Worm (Caenorhabditis elegans) whole organism, young adult: ENCODE data around the gene ZC443.3.

Experiments used
- C06A6.2 ChIP-seq: fragments of 200-800 bp; sonication (Bioruptor generic); conservative IDR thresholded peaks from 2 replicates; pipeline ENCODE4 v1.3.6; 2022; ENCODE audit warnings: missing genetic modification characterization, missing compliant biosample characterization
- F10E7.11 ChIP-seq: sonication (generic microtip); optimal IDR thresholded peaks from 2 replicates; lab custom pipeline; 2017; ENCODE audit warnings: mild to moderate bottlenecking, missing genetic modification characterization, moderate library complexity, missing compliant biosample characterization
- F22D6.2 ChIP-seq: sonication (generic microtip); optimal IDR thresholded peaks from 2 replicates; lab custom pipeline; 2016; ENCODE audit warnings: mild to moderate bottlenecking, missing genetic modification characterization, missing compliant biosample characterization
- F23B12.7 ChIP-seq: sonication (generic microtip); optimal IDR thresholded peaks from 2 replicates; lab custom pipeline; 2017; ENCODE audit warnings: missing genetic modification characterization, mild to moderate bottlenecking, missing compliant biosample characterization, antibody characterized with exemption, moderate library complexity; ENCODE audit not compliant: insufficient read depth
- F39B2.1 ChIP-seq: fragments of 200-800 bp; sonication (Bioruptor generic); IDR thresholded peaks from 2 replicates; pipeline ENCODE4 v1.3.6; 2022; ENCODE audit warnings: missing genetic modification reagents, missing genetic modification characterization, missing compliant biosample characterization
- F49E8.2 ChIP-seq: sonication (generic microtip); optimal IDR thresholded peaks from 3 replicates; lab custom pipeline; 2017; ENCODE audit warnings: missing genetic modification characterization, mild to moderate bottlenecking, missing compliant biosample characterization, antibody characterized with exemption, moderate library complexity; ENCODE audit not compliant: insufficient read depth
- F52B5.7 ChIP-seq: sonication (generic microtip); optimal IDR thresholded peaks from 2 replicates; lab custom pipeline; 2016; ENCODE audit warnings: mild to moderate bottlenecking, missing genetic modification characterization, missing compliant biosample characterization
- K11D2.4 ChIP-seq: fragments of 200-800 bp; sonication (Bioruptor generic); IDR thresholded peaks from 2 replicates; pipeline ENCODE4 v1.3.6; 2022; ENCODE audit warnings: missing genetic modification reagents, missing genetic modification characterization, missing compliant biosample characterization
- T07F8.4 ChIP-seq: sonication (generic microtip); optimal IDR thresholded peaks from 2 replicates; lab custom pipeline; 2016; ENCODE audit warnings: mild to moderate bottlenecking, missing genetic modification characterization, moderate library complexity, missing compliant biosample characterization
- Y56A3A.18 ChIP-seq: fragments of 200-800 bp; sonication (Bioruptor generic); IDR thresholded peaks from 2 replicates; pipeline ENCODE4 v1.3.6; 2022; ENCODE audit warnings: missing genetic modification reagents, missing genetic modification characterization, missing compliant biosample characterization
- ZK185.1 ChIP-seq: sonication (generic microtip); optimal IDR thresholded peaks from 2 replicates; lab custom pipeline; 2016; ENCODE audit warnings: mild to moderate bottlenecking, missing genetic modification characterization, missing compliant biosample characterization; ENCODE audit not compliant: poor library complexity, severe bottlenecking
- atf-7 ChIP-seq: sonication (generic microtip); optimal IDR thresholded peaks from 2 replicates; lab custom pipeline; 2017; ENCODE audit warnings: mild to moderate bottlenecking, missing genetic modification characterization, missing compliant biosample characterization
- cebp-1 ChIP-seq, 2 experiments: fragments of 200-800 bp in 1 of 2; sonication (Bioruptor generic) in 1 of 2; sonication (generic microtip) in 1 of 2; IDR thresholded peaks in 1 of 2; optimal IDR thresholded peaks in 1 of 2; 2 replicates each; pipeline versions ENCODE4 v1.3.6 to Lab custom; 2017 to 2022; ENCODE audit warnings: missing compliant biosample characterization in 2 of 2, missing genetic modification characterization in 2 of 2, mild to moderate bottlenecking in 1 of 2, missing genetic modification reagents in 1 of 2, moderate library complexity in 1 of 2
- ceh-100 ChIP-seq: fragments of 200-800 bp; sonication (Bioruptor generic); IDR thresholded peaks from 2 replicates; pipeline ENCODE4 v1.3.6; 2022; ENCODE audit warnings: missing genetic modification reagents, missing genetic modification characterization, missing compliant biosample characterization
- ceh-40 ChIP-seq: fragments of 200-800 bp; sonication (Bioruptor generic); IDR thresholded peaks from 2 replicates; pipeline ENCODE4 v1.3.6; 2022; ENCODE audit warnings: missing genetic modification characterization, missing compliant biosample characterization
- chd-7 ChIP-seq: sonication (generic microtip); optimal IDR thresholded peaks from 2 replicates; lab custom pipeline; 2016; ENCODE audit warnings: mild to moderate bottlenecking, missing genetic modification characterization, moderate library complexity, missing compliant biosample characterization
- egl-44 ChIP-seq: fragments of 200-800 bp; sonication (Bioruptor generic); IDR thresholded peaks from 2 replicates; pipeline ENCODE4 v1.3.6; 2022; ENCODE audit warnings: missing genetic modification reagents, missing genetic modification characterization, missing compliant biosample characterization
- egrh-3 ChIP-seq: fragments of 200-800 bp; sonication (Bioruptor generic); IDR thresholded peaks from 2 replicates; pipeline ENCODE4 v1.3.6; 2022; ENCODE audit warnings: missing genetic modification reagents, missing genetic modification characterization, missing compliant biosample characterization
- hmg-1.2 ChIP-seq: fragments of 200-800 bp; sonication (Bioruptor generic); IDR thresholded peaks from 2 replicates; pipeline ENCODE4 v1.3.6; 2022; ENCODE audit warnings: missing genetic modification reagents, missing genetic modification characterization, missing compliant biosample characterization
- hmg-20 ChIP-seq: fragments of 200-800 bp; sonication (Bioruptor generic); IDR thresholded peaks from 2 replicates; pipeline ENCODE4 v1.3.6; 2022; ENCODE audit warnings: missing genetic modification reagents, missing genetic modification characterization, missing compliant biosample characterization
- lag-1 ChIP-seq: fragments of 200-800 bp; sonication (Bioruptor generic); IDR thresholded peaks from 2 replicates; pipeline ENCODE4 v1.3.6; 2022; ENCODE audit warnings: missing genetic modification reagents, missing genetic modification characterization, missing compliant biosample characterization
- lin-54 ChIP-seq: fragments of 200-800 bp; sonication (Bioruptor generic); optimal IDR thresholded peaks from 2 replicates; lab custom pipeline; 2018; ENCODE audit warnings: mild to moderate bottlenecking, missing genetic modification characterization, missing compliant biosample characterization
- lir-1 ChIP-seq: fragments of 200-800 bp; sonication (Bioruptor generic); conservative IDR thresholded peaks from 2 replicates; pipeline ENCODE4 v1.3.6; 2022; ENCODE audit warnings: missing genetic modification reagents, missing genetic modification characterization, missing compliant biosample characterization
- lsl-1 ChIP-seq: fragments of 200-800 bp; sonication (Bioruptor generic); optimal IDR thresholded peaks from 2 replicates; lab custom pipeline; 2018; ENCODE audit warnings: mild to moderate bottlenecking, missing genetic modification characterization, moderate library complexity, missing compliant biosample characterization
- lsy-27 ChIP-seq: sonication (generic microtip); optimal IDR thresholded peaks from 2 replicates; lab custom pipeline; 2017; ENCODE audit warnings: missing genetic modification characterization, mild to moderate bottlenecking, missing compliant biosample characterization, antibody characterized with exemption, missing genotype, borderline replicate concordance; ENCODE audit not compliant: insufficient read depth
- mcd-1 ChIP-seq: fragments of 200-800 bp; sonication (Bioruptor generic); IDR thresholded peaks from 2 replicates; pipeline ENCODE4 v1.3.6; 2022; ENCODE audit warnings: missing genetic modification reagents, missing genetic modification characterization, missing compliant biosample characterization
- mxl-1 ChIP-seq: sonication (generic microtip); optimal IDR thresholded peaks from 2 replicates; lab custom pipeline; 2016; ENCODE audit warnings: missing genetic modification characterization, missing compliant biosample characterization
- nfyb-1 ChIP-seq: fragments of 200-800 bp; sonication (Bioruptor generic); IDR thresholded peaks from 2 replicates; pipeline ENCODE4 v1.3.6; 2022; ENCODE audit warnings: missing genetic modification reagents, missing genetic modification characterization, missing compliant biosample characterization
- nhr-120 ChIP-seq: fragments of 200-800 bp; sonication (Bioruptor generic); IDR thresholded peaks from 2 replicates; pipeline ENCODE4 v1.3.6; 2022; ENCODE audit warnings: missing genetic modification characterization, missing compliant biosample characterization
- nhr-27 ChIP-seq: fragments of 200-800 bp; sonication (Bioruptor generic); optimal IDR thresholded peaks from 2 replicates; lab custom pipeline; 2018; ENCODE audit warnings: mild to moderate bottlenecking, missing genetic modification characterization, moderate library complexity, missing compliant biosample characterization
- nhr-90 ChIP-seq: sonication (generic microtip); optimal IDR thresholded peaks from 2 replicates; lab custom pipeline; 2016; ENCODE audit warnings: missing genotype, mild to moderate bottlenecking, missing genetic modification characterization, missing compliant biosample characterization
- pbrm-1 ChIP-seq: fragments of 200-800 bp; sonication (Bioruptor generic); IDR thresholded peaks from 2 replicates; pipeline ENCODE4 v1.3.6; 2022; ENCODE audit warnings: missing genetic modification reagents, missing genetic modification characterization, missing compliant biosample characterization
- snpc-1.1 ChIP-seq: sonication (generic microtip); optimal IDR thresholded peaks from 2 replicates; lab custom pipeline; 2017; ENCODE audit warnings: missing genetic modification characterization, mild to moderate bottlenecking, missing compliant biosample characterization, antibody characterized with exemption, moderate library complexity, missing genotype, missing genetic modification reagents; ENCODE audit not compliant: insufficient read depth
- tlf-1 ChIP-seq: fragments of 200-800 bp; sonication (Bioruptor generic); optimal IDR thresholded peaks from 2 replicates; lab custom pipeline; 2018; ENCODE audit warnings: mild to moderate bottlenecking, missing genetic modification characterization, missing compliant biosample characterization
- ztf-28 ChIP-seq: fragments of 200-800 bp; sonication (Bioruptor generic); IDR thresholded peaks from 2 replicates; pipeline ENCODE4 v1.3.6; 2022; ENCODE audit warnings: missing genetic modification reagents, missing genetic modification characterization, missing compliant biosample characterization

ZC443.3 gene

DNA sequence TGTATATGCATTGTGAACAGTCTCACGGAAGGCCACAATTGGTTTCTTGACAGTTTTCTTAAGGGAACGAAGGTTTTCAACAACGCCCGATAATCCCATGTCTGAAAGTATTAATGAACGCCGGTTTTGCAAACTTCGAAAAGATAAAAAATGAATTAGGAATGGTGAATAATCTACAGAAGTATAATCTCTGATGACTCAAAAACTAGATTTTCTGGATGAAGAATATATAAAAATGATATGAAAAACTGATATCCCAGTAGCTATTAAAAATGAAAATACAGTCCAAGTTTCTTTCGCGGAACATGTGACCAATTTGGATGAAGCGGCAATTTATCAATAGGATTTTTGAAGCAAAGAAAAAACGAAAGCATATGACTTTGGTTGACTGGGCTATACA is at the start of gene ZC443.3:
TSS of gene ZC443.3 (minus strand) at position 101 of the 400 bp plus-strand sequence.
- no peak for TF ChIP-seq lin-54 (GFP tag; lab: Kevin White, UChicago)

DNA sequence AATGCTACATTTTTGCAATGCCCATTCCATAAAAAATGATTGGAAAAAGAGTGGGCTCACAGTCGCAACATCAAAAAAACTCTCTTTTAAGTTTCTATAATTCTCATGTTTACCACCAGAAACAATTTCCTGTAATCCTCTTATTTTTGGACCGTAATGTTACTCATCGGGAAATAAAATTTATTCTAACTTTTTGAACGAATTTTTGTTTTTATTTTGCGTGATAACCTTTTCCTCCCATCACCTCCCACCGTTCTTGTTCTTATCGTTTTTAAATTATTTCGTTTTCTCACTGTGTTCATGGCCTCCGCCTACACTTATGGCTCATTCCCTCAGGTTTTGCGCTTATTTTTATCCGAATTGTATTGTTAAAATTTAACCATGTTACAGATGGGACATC is 45.2 kb upstream of the ZC443.3 start, which contains the start of gene anp-1:
TSS of gene anp-1 (plus strand) at position 301 of the 400 bp plus-strand sequence.
- TF ChIP-seq T07F8.4 (tag; lab: Kevin White, UChicago): no peak
- TF ChIP-seq K11D2.4: no peak
- no peak for TF ChIP-seq chd-7 (tag; lab: Kevin White, UChicago)
- no peak for TF ChIP-seq hmg-1.2 (GFP tag; lab: Robert Waterston, UW)
- no peak for TF ChIP-seq nfyb-1 (GFP tag; lab: Robert Waterston, UW)
- TF ChIP-seq nhr-27 (tag; lab: Kevin White, UChicago): no peak
- TF ChIP-seq pbrm-1: no peak
- TF ChIP-seq lin-54 (GFP tag; lab: Kevin White, UChicago): no peak
- TF ChIP-seq lsl-1: no peak
- TF ChIP-seq F39B2.1: no peak
- TF ChIP-seq ceh-100 (GFP tag; lab: Robert Waterston, UW): no peak
- TF ChIP-seq F52B5.7: no peak
- no peak for TF ChIP-seq F10E7.11 (tag; lab: Kevin White, UChicago)
- no peak for TF ChIP-seq ztf-28
- TF ChIP-seq nhr-120: no peak
- TF ChIP-seq Y56A3A.18 (GFP tag; lab: Robert Waterston, UW): no peak
- TF ChIP-seq mxl-1 (tag; lab: Kevin White, UChicago): no peak
- no peak for TF ChIP-seq tlf-1
- TF ChIP-seq F23B12.7: no peak
- TF ChIP-seq lag-1 (GFP tag; lab: Robert Waterston, UW): no peak

DNA sequence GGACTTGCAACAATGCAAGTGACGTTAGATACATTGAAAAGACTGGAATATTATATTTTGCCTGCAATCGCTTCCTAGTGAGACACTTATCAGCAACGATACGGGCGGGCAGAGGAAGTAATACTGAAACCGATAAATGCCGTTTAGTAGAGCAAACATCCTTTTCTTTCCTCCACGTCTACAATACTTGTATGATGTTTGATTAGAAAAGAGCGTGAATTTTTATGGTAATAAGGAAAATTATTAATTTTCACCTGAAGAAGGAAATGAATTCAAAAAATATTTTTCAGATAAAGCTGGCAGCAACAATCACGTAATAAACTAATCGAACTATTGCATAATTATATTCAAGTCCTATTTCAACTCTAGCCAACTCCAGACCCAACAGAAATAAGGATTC is 40.8 kb upstream of the ZC443.3 start, which contains the start of gene C44H9.7:
TSS of gene C44H9.7 (minus strand) at position 101 of the 400 bp plus-strand sequence.
- no peak for TF ChIP-seq C06A6.2 (GFP tag; lab: Robert Waterston, UW)
- no peak for TF ChIP-seq hmg-20 (GFP tag; lab: Robert Waterston, UW)
- TF ChIP-seq egl-44 (GFP tag; lab: Robert Waterston, UW): no peak
- TF ChIP-seq lag-1 (GFP tag; lab: Robert Waterston, UW): no peak
- no peak for TF ChIP-seq F49E8.2
- TF ChIP-seq ceh-40 (GFP tag; lab: Robert Waterston, UW): no peak
- TF ChIP-seq nhr-90 (tag; lab: Kevin White, UChicago): no peak
- no peak for TF ChIP-seq mcd-1 (GFP tag; lab: Robert Waterston, UW)
- no peak for TF ChIP-seq cebp-1 (GFP tag; IDR thresholded peaks at IDR 0.05; lab: Robert Waterston, UW)
- no peak for TF ChIP-seq cebp-1 (tag; optimal IDR thresholded peaks at IDR 0.05; lab: Kevin White, UChicago)
- TF ChIP-seq F22D6.2: no peak
- no peak for TF ChIP-seq snpc-1.1 (tag; lab: Kevin White, UChicago)
- TF ChIP-seq F23B12.7: no peak
- no peak for TF ChIP-seq lsy-27
- no peak for TF ChIP-seq lir-1 (GFP tag; lab: Robert Waterston, UW)
- no peak for TF ChIP-seq atf-7
- TF ChIP-seq egrh-3 (GFP tag; lab: Robert Waterston, UW): no peak
- no peak for TF ChIP-seq ZK185.1 (tag; lab: Kevin White, UChicago)
